Comparison of ENCODE assay signal across 1 fruit fly cellular context in genomic region chr3R:9590952-9591532, dm6.
TF ChIP-seq lines count a peak whose summit lies in the region.

Gene bocks, minus strand, starts transcription at chr3R:9591002.
Gene CG8312, plus strand, starts transcription at chr3R:9591309.

TF ChIP-seq in whole organism, embryonic, 481 proteins besides CTCF, POLR2A, EP300 and RAD21 (continued from another document and continues in another):
- TF ChIP-seq pfk (GFP tag; optimal IDR thresholded peaks at IDR 0.05; lab: Kevin White, UChicago), result no peak
- TF ChIP-seq wdn (GFP tag; IDR thresholded peaks at IDR 0.05; lab: Robert Waterston, UW), result no peak
- TF ChIP-seq ase (GFP tag; IDR thresholded peaks at IDR 0.05; lab: Robert Waterston, UW), result no peak
- TF ChIP-seq disco-r (GFP tag; optimal IDR thresholded peaks at IDR 0.05; lab: Kevin White, UChicago), result peak; percentile 15
- no peak for TF ChIP-seq ken (GFP tag; IDR thresholded peaks at IDR 0.05; lab: Robert Waterston, UW)
- peak; percentile 57 for TF ChIP-seq Nf-YB (GFP tag; optimal IDR thresholded peaks at IDR 0.05; lab: Kevin White, UChicago)
- TF ChIP-seq Sox100B (GFP tag; optimal IDR thresholded peaks at IDR 0.05; lab: Kevin White, UChicago), result no peak
- no peak for TF ChIP-seq CG15696 (tag; optimal IDR thresholded peaks at IDR 0.05; lab: Kevin White, UChicago)
- TF ChIP-seq CG7556 (GFP tag; optimal IDR thresholded peaks at IDR 0.05; lab: Kevin White, UChicago), result peak; percentile 16
- peak; percentile 62 for TF ChIP-seq Antp (GFP tag; optimal IDR thresholded peaks at IDR 0.05; lab: Kevin White, UChicago)
- peak; percentile 58 for TF ChIP-seq jumu (GFP tag; optimal IDR thresholded peaks at IDR 0.05; lab: Kevin White, UChicago)
- TF ChIP-seq CkIIα-i1 (GFP tag; IDR thresholded peaks at IDR 0.05; lab: Robert Waterston, UW), result no peak
- TF ChIP-seq CG8388 (GFP tag; optimal IDR thresholded peaks at IDR 0.05; lab: Kevin White, UChicago), result peak; percentile 1
- no peak for TF ChIP-seq CG9932 (GFP tag; IDR thresholded peaks at IDR 0.05; lab: Robert Waterston, UW)
- peak; percentile 47 for TF ChIP-seq CoRest (tag; optimal IDR thresholded peaks at IDR 0.05; lab: Kevin White, UChicago)
- peak; percentile 53 for TF ChIP-seq hkb (optimal IDR thresholded peaks at IDR 0.05; lab: Kevin White, UChicago)
- TF ChIP-seq hkb (GFP tag; IDR thresholded peaks at IDR 0.05; lab: Robert Waterston, UW), result no peak
- TF ChIP-seq CG12104 (GFP tag; optimal IDR thresholded peaks at IDR 0.05; lab: Kevin White, UChicago), result no peak
- peak; percentile 30 for TF ChIP-seq Sry-β (GFP tag; optimal IDR thresholded peaks at IDR 0.05; lab: Kevin White, UChicago)
- TF ChIP-seq CG16779 (GFP tag; IDR thresholded peaks at IDR 0.05; lab: Robert Waterston, UW), result no peak
- TF ChIP-seq CG15073 (GFP tag; optimal IDR thresholded peaks at IDR 0.05; lab: Kevin White, UChicago), result no peak
- no peak for TF ChIP-seq CG6654 (GFP tag; optimal IDR thresholded peaks at IDR 0.05; lab: Kevin White, UChicago)
- peak; percentile 94 for TF ChIP-seq scrt (GFP tag; optimal IDR thresholded peaks at IDR 0.05; lab: Kevin White, UChicago)
- TF ChIP-seq CG8924 (tag; optimal IDR thresholded peaks at IDR 0.05; lab: Kevin White, UChicago), result peak; percentile 50
- TF ChIP-seq CG31224 (GFP tag; IDR thresholded peaks at IDR 0.05; lab: Robert Waterston, UW), result no peak
- TF ChIP-seq Fer1 (GFP tag; optimal IDR thresholded peaks at IDR 0.05; lab: Kevin White, UChicago), result peak; percentile 48
- no peak for TF ChIP-seq Nf-YA (GFP tag; IDR thresholded peaks at IDR 0.05; lab: Robert Waterston, UW)
- peak; percentile 65 for TF ChIP-seq CG30403 (GFP tag; optimal IDR thresholded peaks at IDR 0.05; lab: Kevin White, UChicago)
- no peak for TF ChIP-seq esg (GFP tag; conservative IDR thresholded peaks at IDR 0.05; lab: Robert Waterston, UW)
- no peak for TF ChIP-seq Atf6 (GFP tag; IDR thresholded peaks at IDR 0.05; lab: Robert Waterston, UW)
- peak; percentile 21 for TF ChIP-seq Deaf1 (tag; optimal IDR thresholded peaks at IDR 0.05; lab: Kevin White, UChicago)
- TF ChIP-seq bab2 (GFP tag; optimal IDR thresholded peaks at IDR 0.05; lab: Kevin White, UChicago), result peak; percentile 47
- no peak for TF ChIP-seq vvl (GFP tag; IDR thresholded peaks at IDR 0.05; lab: Robert Waterston, UW)
- no peak for TF ChIP-seq CG11093 (GFP tag; IDR thresholded peaks at IDR 0.05; lab: Robert Waterston, UW)
- TF ChIP-seq HmgZ (tag; optimal IDR thresholded peaks at IDR 0.05; lab: Kevin White, UChicago), result peak; percentile 33
- no peak for TF ChIP-seq Bgb (GFP tag; IDR thresholded peaks at IDR 0.05; lab: Robert Waterston, UW; ENCODE audit: partially characterized antibody)
- peak; percentile 63 for TF ChIP-seq CG17829 (tag; optimal IDR thresholded peaks at IDR 0.05; lab: Kevin White, UChicago)
- peak; percentile 80 for TF ChIP-seq CG15514 (GFP tag; optimal IDR thresholded peaks at IDR 0.05; lab: Kevin White, UChicago)
- TF ChIP-seq Side (GFP tag; optimal IDR thresholded peaks at IDR 0.05; lab: Kevin White, UChicago), result peak; percentile 20
- TF ChIP-seq CG13775 (GFP tag; optimal IDR thresholded peaks at IDR 0.05; lab: Kevin White, UChicago), result peak; percentile 26
- peak; percentile 31 for TF ChIP-seq CG1602 (GFP tag; optimal IDR thresholded peaks at IDR 0.05; lab: Kevin White, UChicago)
- no peak for TF ChIP-seq corto (GFP tag; optimal IDR thresholded peaks at IDR 0.05; lab: Kevin White, UChicago)
- TF ChIP-seq CG9876 (GFP tag; optimal IDR thresholded peaks at IDR 0.05; lab: Kevin White, UChicago), result peak; percentile 40
- peak; percentile 21 for TF ChIP-seq CG11398 (GFP tag; optimal IDR thresholded peaks at IDR 0.05; lab: Kevin White, UChicago)
- TF ChIP-seq pum (GFP tag; optimal IDR thresholded peaks at IDR 0.05; lab: Kevin White, UChicago), result peak; percentile 57
- TF ChIP-seq MTF-1 (GFP tag; optimal IDR thresholded peaks at IDR 0.05; lab: Kevin White, UChicago; ENCODE audit: borderline replicate concordance), result no peak
- peak; percentile 17 for TF ChIP-seq CG1647 (GFP tag; optimal IDR thresholded peaks at IDR 0.05; lab: Kevin White, UChicago)
- TF ChIP-seq dmrt11E (tag; optimal IDR thresholded peaks at IDR 0.05; lab: Kevin White, UChicago), result peak; percentile 16
- TF ChIP-seq CG34376 (GFP tag; optimal IDR thresholded peaks at IDR 0.05; lab: Kevin White, UChicago), result peak; percentile 52
- TF ChIP-seq cwo (GFP tag; optimal IDR thresholded peaks at IDR 0.05; lab: Kevin White, UChicago), result peak; percentile 23
- no peak for TF ChIP-seq CG4360 (GFP tag; IDR thresholded peaks at IDR 0.05; lab: Robert Waterston, UW)
- TF ChIP-seq gcm (GFP tag; optimal IDR thresholded peaks at IDR 0.05; lab: Kevin White, UChicago), result no peak
- no peak for TF ChIP-seq CG7357 (GFP tag; IDR thresholded peaks at IDR 0.05; lab: Robert Waterston, UW)
- no peak for TF ChIP-seq vfl (GFP tag; optimal IDR thresholded peaks at IDR 0.05; lab: Kevin White, UChicago)
- TF ChIP-seq CG1792 (GFP tag; optimal IDR thresholded peaks at IDR 0.05; lab: Kevin White, UChicago), result peak; percentile 44
- TF ChIP-seq D19A (tag; optimal IDR thresholded peaks at IDR 0.05; lab: Kevin White, UChicago), result no peak
- no peak for TF ChIP-seq sna (GFP tag; IDR thresholded peaks at IDR 0.05; lab: Robert Waterston, UW; ENCODE audit: partially characterized antibody)
- TF ChIP-seq CG17612 (GFP tag; IDR thresholded peaks at IDR 0.05; lab: Robert Waterston, UW), result no peak
- TF ChIP-seq CG34422 (GFP tag; IDR thresholded peaks at IDR 0.05; lab: Robert Waterston, UW), result no peak
- TF ChIP-seq CG10654 (GFP tag; optimal IDR thresholded peaks at IDR 0.05; lab: Kevin White, UChicago), result peak; percentile 38
- TF ChIP-seq gsb-n (tag; optimal IDR thresholded peaks at IDR 0.05; lab: Kevin White, UChicago), result peak; percentile 66
- peak; percentile 65 for TF ChIP-seq mam (GFP tag; optimal IDR thresholded peaks at IDR 0.05; lab: Kevin White, UChicago)
- no peak for TF ChIP-seq CG11456 (GFP tag; IDR thresholded peaks at IDR 0.05; lab: Robert Waterston, UW)
- no peak for TF ChIP-seq sens-2 (GFP tag; IDR thresholded peaks at IDR 0.05; lab: Robert Waterston, UW)
- peak; percentile 99 for TF ChIP-seq CG10267 (tag; optimal IDR thresholded peaks at IDR 0.05; lab: Kevin White, UChicago)
- TF ChIP-seq CG9609 (GFP tag; optimal IDR thresholded peaks at IDR 0.05; lab: Kevin White, UChicago), result peak; percentile 59
- peak; percentile 1 for TF ChIP-seq CG15269 (tag; optimal IDR thresholded peaks at IDR 0.05; lab: Kevin White, UChicago)
- peak; percentile 86 for TF ChIP-seq CG14710 (tag; optimal IDR thresholded peaks at IDR 0.05; lab: Kevin White, UChicago)
- peak; percentile 14 for TF ChIP-seq crc (GFP tag; optimal IDR thresholded peaks at IDR 0.05; lab: Kevin White, UChicago)
- TF ChIP-seq hbn (GFP tag; IDR thresholded peaks at IDR 0.05; lab: Robert Waterston, UW; ENCODE audit: partially characterized antibody), result no peak
- peak; percentile 88 for TF ChIP-seq Ets97D (GFP tag; optimal IDR thresholded peaks at IDR 0.05; lab: Kevin White, UChicago)
- TF ChIP-seq CG16813 (GFP tag; IDR thresholded peaks at IDR 0.05; lab: Robert Waterston, UW; ENCODE audit: partially characterized antibody), result no peak
- TF ChIP-seq CG8944 (GFP tag; optimal IDR thresholded peaks at IDR 0.05; lab: Kevin White, UChicago), result peak; percentile 5
- no peak for TF ChIP-seq CG14441 (GFP tag; IDR thresholded peaks at IDR 0.05; lab: Robert Waterston, UW)
- TF ChIP-seq CG3281 (GFP tag; optimal IDR thresholded peaks at IDR 0.05; lab: Kevin White, UChicago), result peak; percentile 19
- no peak for TF ChIP-seq CG6791 (GFP tag; IDR thresholded peaks at IDR 0.05; lab: Robert Waterston, UW; ENCODE audit: partially characterized antibody)
- no peak for TF ChIP-seq CG3065 (GFP tag; optimal IDR thresholded peaks at IDR 0.05; lab: Kevin White, UChicago)
- peak; percentile 49 to 64 for TF ChIP-seq dpn (GFP tag; optimal IDR thresholded peaks at IDR 0.05; lab: Kevin White, UChicago)
- no peak for TF ChIP-seq Hmx (GFP tag; optimal IDR thresholded peaks at IDR 0.05; lab: Kevin White, UChicago)
- TF ChIP-seq CG18619 (GFP tag; optimal IDR thresholded peaks at IDR 0.05; lab: Kevin White, UChicago), result peak; percentile 29
- TF ChIP-seq insv (GFP tag; optimal IDR thresholded peaks at IDR 0.05; lab: Kevin White, UChicago), result peak in 1 of 2 experiments; percentile 54
- TF ChIP-seq Nf-YC (tag; optimal IDR thresholded peaks at IDR 0.05; lab: Kevin White, UChicago), result peak; percentile 61
- no peak for TF ChIP-seq HLH4C (GFP tag; IDR thresholded peaks at IDR 0.05; lab: Robert Waterston, UW; ENCODE audit: partially characterized antibody)
- peak; percentile 24 for TF ChIP-seq gem (tag; optimal IDR thresholded peaks at IDR 0.05; lab: Kevin White, UChicago)
- TF ChIP-seq so (GFP tag; IDR thresholded peaks at IDR 0.05; lab: Robert Waterston, UW), result no peak
- no peak for TF ChIP-seq Usf (GFP tag; optimal IDR thresholded peaks at IDR 0.05; lab: Kevin White, UChicago)
- TF ChIP-seq tio (GFP tag; optimal IDR thresholded peaks at IDR 0.05; lab: Kevin White, UChicago), result no peak
- TF ChIP-seq Dip2 (GFP tag; IDR thresholded peaks at IDR 0.05; lab: Robert Waterston, UW), result no peak
- TF ChIP-seq CG2678 (tag; optimal IDR thresholded peaks at IDR 0.05; lab: Kevin White, UChicago), result peak; percentile 22
- no peak for TF ChIP-seq Hr3 (GFP tag; optimal IDR thresholded peaks at IDR 0.05; lab: Kevin White, UChicago)
- no peak for TF ChIP-seq Six4 (GFP tag; optimal IDR thresholded peaks at IDR 0.05; lab: Kevin White, UChicago)
- no peak for TF ChIP-seq CG17568 (GFP tag; optimal IDR thresholded peaks at IDR 0.05; lab: Kevin White, UChicago)
- peak; percentile 78 for TF ChIP-seq zfh2 (GFP tag; optimal IDR thresholded peaks at IDR 0.05; lab: Kevin White, UChicago)
- TF ChIP-seq Ssrp (tag; optimal IDR thresholded peaks at IDR 0.05; lab: Kevin White, UChicago), result no peak
- TF ChIP-seq slbo (GFP tag; IDR thresholded peaks at IDR 0.05; lab: Robert Waterston, UW), result no peak
- TF ChIP-seq eyg (GFP tag; optimal IDR thresholded peaks at IDR 0.05; lab: Kevin White, UChicago), result peak; percentile 15
- peak; percentile 54 for TF ChIP-seq CG2712 (tag; optimal IDR thresholded peaks at IDR 0.05; lab: Kevin White, UChicago)
- TF ChIP-seq lab (GFP tag; optimal IDR thresholded peaks at IDR 0.05; lab: Kevin White, UChicago), result peak; percentile 69
- TF ChIP-seq fu2 (GFP tag; optimal IDR thresholded peaks at IDR 0.05; lab: Kevin White, UChicago), result peak; percentile 13
- peak; percentile 79 for TF ChIP-seq CG13624 (GFP tag; optimal IDR thresholded peaks at IDR 0.05; lab: Kevin White, UChicago)
- TF ChIP-seq CG4854 (GFP tag; optimal IDR thresholded peaks at IDR 0.05; lab: Kevin White, UChicago), result peak; percentile 3
- peak; percentile 26 for TF ChIP-seq zen (tag; optimal IDR thresholded peaks at IDR 0.05; lab: Kevin White, UChicago)
- peak in 1 of 2 experiments; percentile 33 for TF ChIP-seq Hr51 (GFP tag; optimal IDR thresholded peaks at IDR 0.05; lab: Kevin White, UChicago)
- no peak for TF ChIP-seq sqz (GFP tag; optimal IDR thresholded peaks at IDR 0.05; lab: Kevin White, UChicago)
- TF ChIP-seq fd96Cb (tag; optimal IDR thresholded peaks at IDR 0.05; lab: Kevin White, UChicago), result no peak
- peak; percentile 35 for TF ChIP-seq CG1233 (GFP tag; optimal IDR thresholded peaks at IDR 0.05; lab: Kevin White, UChicago)
- no peak for TF ChIP-seq sim (GFP tag; IDR thresholded peaks at IDR 0.05; lab: Robert Waterston, UW)
- peak; percentile 29 for TF ChIP-seq CG17385 (GFP tag; optimal IDR thresholded peaks at IDR 0.05; lab: Kevin White, UChicago)
- TF ChIP-seq CG10209 (GFP tag; optimal IDR thresholded peaks at IDR 0.05; lab: Kevin White, UChicago), result peak; percentile 16
- TF ChIP-seq CHES-1-like (GFP tag; optimal IDR thresholded peaks at IDR 0.05; lab: Kevin White, UChicago), result peak; percentile 85
- no peak for TF ChIP-seq CG10565 (GFP tag; optimal IDR thresholded peaks at IDR 0.05; lab: Kevin White, UChicago)
- no peak for TF ChIP-seq Eip74EF (GFP tag; optimal IDR thresholded peaks at IDR 0.05; lab: Kevin White, UChicago)
- peak; percentile 45 for TF ChIP-seq CG4617 (GFP tag; optimal IDR thresholded peaks at IDR 0.05; lab: Kevin White, UChicago; ENCODE audit: borderline replicate concordance)
- TF ChIP-seq CG9437 (GFP tag; optimal IDR thresholded peaks at IDR 0.05; lab: Kevin White, UChicago), result no peak
- no peak for TF ChIP-seq inv (GFP tag; IDR thresholded peaks at IDR 0.05; lab: Robert Waterston, UW; ENCODE audit: partially characterized antibody)
- no peak for TF ChIP-seq ab (GFP tag; optimal IDR thresholded peaks at IDR 0.05; lab: Kevin White, UChicago)
- TF ChIP-seq ssp (GFP tag; IDR thresholded peaks at IDR 0.05; lab: Robert Waterston, UW), result no peak
- TF ChIP-seq lov (optimal IDR thresholded peaks at IDR 0.05; lab: Kevin White, UChicago), result no peak
- no peak for TF ChIP-seq lov (GFP tag; IDR thresholded peaks at IDR 0.05; lab: Robert Waterston, UW)
- peak; percentile 42 for TF ChIP-seq CG13296 (GFP tag; optimal IDR thresholded peaks at IDR 0.05; lab: Kevin White, UChicago)
- no peak for TF ChIP-seq sisA (GFP tag; IDR thresholded peaks at IDR 0.05; lab: Robert Waterston, UW)
- no peak for TF ChIP-seq NC2α (GFP tag; optimal IDR thresholded peaks at IDR 0.05; lab: Kevin White, UChicago)
- no peak for TF ChIP-seq CG6254 (GFP tag; optimal IDR thresholded peaks at IDR 0.05; lab: Kevin White, UChicago)
- peak; percentile 8 for TF ChIP-seq CG7987 (GFP tag; optimal IDR thresholded peaks at IDR 0.05; lab: Kevin White, UChicago)
- TF ChIP-seq zf30C (GFP tag; optimal IDR thresholded peaks at IDR 0.05; lab: Kevin White, UChicago), result no peak
- no peak for TF ChIP-seq CG6272 (GFP tag; IDR thresholded peaks at IDR 0.05; lab: Robert Waterston, UW)
- TF ChIP-seq ham (GFP tag; IDR thresholded peaks at IDR 0.05; lab: Robert Waterston, UW), result no peak
- peak; percentile 78 for TF ChIP-seq CG2120 (GFP tag; optimal IDR thresholded peaks at IDR 0.05; lab: Kevin White, UChicago)
- peak; percentile 55 for TF ChIP-seq Hsf (GFP tag; optimal IDR thresholded peaks at IDR 0.05; lab: Kevin White, UChicago)
- no peak for TF ChIP-seq ro (GFP tag; IDR thresholded peaks at IDR 0.05; lab: Robert Waterston, UW)
- peak; percentile 5 for TF ChIP-seq grn (GFP tag; optimal IDR thresholded peaks at IDR 0.05; lab: Kevin White, UChicago)
- TF ChIP-seq E2f2 (GFP tag; IDR thresholded peaks at IDR 0.05; lab: Robert Waterston, UW), result no peak
- TF ChIP-seq Scr (GFP tag; IDR thresholded peaks at IDR 0.05; lab: Robert Waterston, UW; ENCODE audit: partially characterized antibody), result no peak
- TF ChIP-seq CG1024 (GFP tag; IDR thresholded peaks at IDR 0.05; lab: Robert Waterston, UW), result no peak
- TF ChIP-seq da (GFP tag; optimal IDR thresholded peaks at IDR 0.05; lab: Kevin White, UChicago), result peak; percentile 46
